Worm (Caenorhabditis elegans): ENCODE results near the gene C16C10.8.

Gene C16C10.8

ce11 chrIII:4170903-4171377 is 7.0 kb upstream of the C16C10.8 start, which contains the start of the genes rnf-121 and C16C10.4:
Gene rnf-121 (minus strand): TSS chrIII:4170953.
Gene C16C10.4 (plus strand): TSS chrIII:4171336.
- TF ChIP-seq nhr-25 (tag; optimal IDR thresholded peaks at IDR 0.05) = no peak
- peak; percentile 58 to 79 for TF ChIP-seq lsy-2 (tag; optimal IDR thresholded peaks at IDR 0.05)
- no peak for TF ChIP-seq ceh-16 (tag; optimal IDR thresholded peaks at IDR 0.05)
- TF ChIP-seq snpc-4 (tag; optimal IDR thresholded peaks at IDR 0.05) = no peak
- peak; percentile 1 for TF ChIP-seq fos-1 (tag; optimal IDR thresholded peaks at IDR 0.05)
- no peak for TF ChIP-seq F13H6.1 (tag; optimal IDR thresholded peaks at IDR 0.05)
- TF ChIP-seq ztf-4 (tag; optimal IDR thresholded peaks at IDR 0.05) = peak; percentile 16
- peak; percentile 78 for TF ChIP-seq gmeb-1 (tag; optimal IDR thresholded peaks at IDR 0.05)
- TF ChIP-seq nhr-129 (tag; optimal IDR thresholded peaks at IDR 0.05) = peak; percentile 73
- peak; percentile 23 for TF ChIP-seq egl-27 (tag; optimal IDR thresholded peaks at IDR 0.05)
- TF ChIP-seq ztf-11 (tag; optimal IDR thresholded peaks at IDR 0.05) = peak; percentile 16
- peak; percentile 52 for TF ChIP-seq lin-11 (tag; optimal IDR thresholded peaks at IDR 0.05)
- TF ChIP-seq skn-1 (tag; optimal IDR thresholded peaks at IDR 0.05) = peak; percentile 11
- no peak for TF ChIP-seq ZK546.5 (tag; optimal IDR thresholded peaks at IDR 0.05)
- peak; percentile 69 for TF ChIP-seq mab-5 (tag; optimal IDR thresholded peaks at IDR 0.05)
- no peak for TF ChIP-seq crh-2 (tag; optimal IDR thresholded peaks at IDR 0.05)
- TF ChIP-seq mbf-1 (tag; optimal IDR thresholded peaks at IDR 0.05) = no peak
- peak; percentile 73 for TF ChIP-seq sma-3 (GFP tag; optimal IDR thresholded peaks at IDR 0.05)
- peak; percentile 45 for TF ChIP-seq sem-4 (tag; optimal IDR thresholded peaks at IDR 0.05)
- TF ChIP-seq ztf-1 (GFP tag; conservative IDR thresholded peaks at IDR 0.05) = no peak
- TF ChIP-seq zag-1 (tag; optimal IDR thresholded peaks at IDR 0.05) = no peak
- TF ChIP-seq alr-1 (tag; optimal IDR thresholded peaks at IDR 0.05) = no peak
- no peak for TF ChIP-seq elt-1 (tag; optimal IDR thresholded peaks at IDR 0.05)
- TF ChIP-seq nhr-237 (tag; optimal IDR thresholded peaks at IDR 0.05) = no peak
- TF ChIP-seq ama-1 (optimal IDR thresholded peaks at IDR 0.05) = no peak
- TF ChIP-seq C34F6.9 (tag; optimal IDR thresholded peaks at IDR 0.05) = peak; percentile 76
- TF ChIP-seq peb-1 (tag; optimal IDR thresholded peaks at IDR 0.05) = no peak
- TF ChIP-seq unc-55 (GFP tag; optimal IDR thresholded peaks at IDR 0.05) = peak; percentile 72
- peak; percentile 31 for TF ChIP-seq R02D3.7 (tag; optimal IDR thresholded peaks at IDR 0.05)
- no peak for TF ChIP-seq unc-39 (tag; optimal IDR thresholded peaks at IDR 0.05)
- no peak for TF ChIP-seq nhr-6 (tag; optimal IDR thresholded peaks at IDR 0.05)
- TF ChIP-seq mdl-1 (tag; optimal IDR thresholded peaks at IDR 0.05) = no peak
- no peak for TF ChIP-seq lin-39 (tag; optimal IDR thresholded peaks at IDR 0.05)
- peak; percentile 56 for TF ChIP-seq lin-13 (GFP tag; optimal IDR thresholded peaks at IDR 0.05)

- TF ChIP-seq gmeb-1 (tag; optimal IDR thresholded peaks at IDR 0.05) = no peak
- TF ChIP-seq ceh-82 (tag; optimal IDR thresholded peaks at IDR 0.05) = no peak
Observed at ce11 chrIII:4168665-4169064, 4.7 kb upstream of the C16C10.8 start, which contains the start of gene ccdc-55. Gene ccdc-55 (minus strand): TSS chrIII:4168765.

DNA sequence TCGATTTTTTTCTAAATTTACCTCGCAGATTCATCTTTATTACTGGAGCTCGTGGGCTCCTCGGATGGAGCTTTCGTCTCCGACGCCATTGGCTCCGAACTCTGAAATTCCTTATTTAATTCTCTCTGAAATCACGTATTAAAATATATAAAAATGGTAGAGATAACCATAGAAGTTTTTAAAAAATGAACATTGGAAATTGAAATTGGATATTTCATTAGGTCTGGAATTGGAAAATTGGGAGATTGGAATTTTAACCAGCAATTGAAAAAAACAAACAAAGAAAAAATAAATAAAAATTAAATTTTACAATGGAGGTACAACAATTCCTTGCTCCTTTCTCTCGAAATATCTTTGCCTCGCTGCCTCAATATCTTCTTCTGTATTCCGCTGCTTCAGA is 2.8 kb upstream of the C16C10.8 start, which contains the start of gene rnf-5:
TSS of gene rnf-5 (minus strand) at position 101 of the 400 bp plus-strand sequence.
- no peak for TF ChIP-seq ceh-82 (tag; optimal IDR thresholded peaks at IDR 0.05)
- no peak for TF ChIP-seq fos-1 (tag; optimal IDR thresholded peaks at IDR 0.05)
- no peak for TF ChIP-seq crh-2 (tag; optimal IDR thresholded peaks at IDR 0.05)
- no peak for TF ChIP-seq ztf-1 (GFP tag; conservative IDR thresholded peaks at IDR 0.05)
- no peak for TF ChIP-seq ama-1 (optimal IDR thresholded peaks at IDR 0.05)
- no peak for TF ChIP-seq sma-9 (GFP tag; optimal IDR thresholded peaks at IDR 0.05)
- no peak for TF ChIP-seq sma-9 (tag; optimal IDR thresholded peaks at IDR 0.05)
- TF ChIP-seq mdl-1 (tag; optimal IDR thresholded peaks at IDR 0.05) = no peak
- TF ChIP-seq gmeb-1 (tag; optimal IDR thresholded peaks at IDR 0.05) = no peak
- TF ChIP-seq unc-39 (tag; optimal IDR thresholded peaks at IDR 0.05) = no peak
- no peak for TF ChIP-seq mab-5 (tag; optimal IDR thresholded peaks at IDR 0.05)
- TF ChIP-seq skn-1 (tag; optimal IDR thresholded peaks at IDR 0.05) = no peak
- no peak for TF ChIP-seq aly-2 (tag; optimal IDR thresholded peaks at IDR 0.05)
- no peak for TF ChIP-seq elt-3 (tag; optimal IDR thresholded peaks at IDR 0.05)
- TF ChIP-seq elt-1 (tag; optimal IDR thresholded peaks at IDR 0.05) = no peak
- no peak for TF ChIP-seq egl-27 (tag; optimal IDR thresholded peaks at IDR 0.05)
- no peak for TF ChIP-seq nhr-237 (tag; optimal IDR thresholded peaks at IDR 0.05)
- TF ChIP-seq sem-4 (tag; optimal IDR thresholded peaks at IDR 0.05) = no peak
- no peak for TF ChIP-seq nhr-129 (tag; optimal IDR thresholded peaks at IDR 0.05)
- no peak for TF ChIP-seq lsy-2 (tag; optimal IDR thresholded peaks at IDR 0.05)

All from whole organism, L2 larva.